Worm (Caenorhabditis elegans) whole organism, L1 larva: Measurements from ENCODE around the gene far-2.

Experiments used
- F16B12.6 ChIP-seq: fragments of 150-350 bp; optimal IDR thresholded peaks from 2 replicates; lab custom pipeline; 2014; ENCODE audit warnings: missing biosample characterization, missing genetic modification characterization
- blmp-1 ChIP-seq: fragments of 150-350 bp; optimal IDR thresholded peaks from 2 replicates; lab custom pipeline; 2014; ENCODE audit warnings: missing biosample characterization, missing genetic modification characterization
- ceh-82 ChIP-seq, 3 experiments: fragments of 150-350 bp in 1 of 3; sonication (generic microtip) in 2 of 3; optimal IDR thresholded peaks; 2 replicates each; lab custom pipeline; 2014 to 2017; ENCODE audit warnings: missing biosample characterization in 3 of 3, missing genetic modification characterization in 3 of 3
- dpl-1 ChIP-seq, 3 experiments: fragments of 150-350 bp in 2 of 3; sonication (generic microtip) in 1 of 3; optimal IDR thresholded peaks; 2 replicates each; lab custom pipeline; 2014 to 2017; ENCODE audit warnings: missing biosample characterization in 3 of 3, missing genetic modification characterization in 3 of 3, missing genetic modification reagents in 3 of 3
- efl-1 ChIP-seq, 4 experiments: fragments of 150-350 bp; optimal IDR thresholded peaks in 3 of 4; peaks in 1 of 4; 1 replicate in 1 of 4; 2 replicates in 3 of 4; lab custom pipeline; 2014; ENCODE audit warnings: missing biosample characterization in 2 of 4, missing genetic modification characterization in 2 of 4, missing genetic modification reagents in 2 of 4
- elt-3 ChIP-seq, 6 experiments: fragments of 150-350 bp in 1 of 6; sonication (generic microtip); optimal IDR thresholded peaks; 2 replicates each; lab custom pipeline; 2017 to 2018; ENCODE audit warnings: missing biosample characterization in 6 of 6, missing genetic modification characterization in 6 of 6, inconsistent platforms in 1 of 6
- fkh-10 ChIP-seq: sonication (generic microtip); optimal IDR thresholded peaks from 2 replicates; lab custom pipeline; 2017; ENCODE audit warnings: missing biosample characterization, missing genetic modification reagents, missing genetic modification characterization
- fkh-8 ChIP-seq: sonication (generic microtip); optimal IDR thresholded peaks from 2 replicates; lab custom pipeline; 2016; ENCODE audit warnings: mild to moderate bottlenecking, missing genetic modification characterization, missing compliant biosample characterization
- grh-1 ChIP-seq: fragments of 200-800 bp; sonication (Bioruptor generic); IDR thresholded peaks from 2 replicates; pipeline ENCODE4 v1.3.6; 2022; ENCODE audit warnings: missing genetic modification reagents, missing genetic modification characterization, missing compliant biosample characterization
- jun-1 ChIP-seq: fragments of 150-350 bp; optimal IDR thresholded peaks from 2 replicates; lab custom pipeline; 2014; ENCODE audit warnings: missing biosample characterization, missing genetic modification reagents, missing genetic modification characterization
- lin-14 ChIP-seq: fragments of 200-800 bp; sonication (Bioruptor generic); optimal IDR thresholded peaks from 2 replicates; lab custom pipeline; 2018; ENCODE audit warnings: mild to moderate bottlenecking, missing genetic modification characterization, moderate library complexity, missing compliant biosample characterization
- lin-15B ChIP-seq: fragments of 150-350 bp; sonication (generic microtip); optimal IDR thresholded peaks from 3 replicates; lab custom pipeline; 2014; ENCODE audit warnings: missing biosample characterization, missing genetic modification characterization
- lin-35 ChIP-seq, 2 experiments: fragments of 150-350 bp; optimal IDR thresholded peaks; 2 replicates each; lab custom pipeline; 2014; ENCODE audit warnings: missing biosample characterization in 2 of 2, missing genetic modification characterization in 2 of 2, missing genetic modification reagents in 2 of 2
- lin-39 ChIP-seq: fragments of 150-350 bp; optimal IDR thresholded peaks from 2 replicates; lab custom pipeline; 2014; ENCODE audit warnings: missing biosample characterization, missing genetic modification reagents, missing genetic modification characterization
- lir-3 ChIP-seq: sonication (generic microtip); optimal IDR thresholded peaks from 2 replicates; lab custom pipeline; 2016; ENCODE audit warnings: mild to moderate bottlenecking, missing genetic modification characterization, moderate library complexity, missing compliant biosample characterization; ENCODE audit not compliant: poor library complexity
- lsy-2 ChIP-seq, 2 experiments: fragments of 150-350 bp; optimal IDR thresholded peaks; 2 replicates each; lab custom pipeline; 2014; ENCODE audit warnings: missing biosample characterization in 2 of 2, missing genetic modification characterization in 2 of 2
- mab-9 ChIP-seq: fragments of 200-800 bp; sonication (Bioruptor generic); IDR thresholded peaks from 2 replicates; pipeline ENCODE4 v1.3.6; 2022; ENCODE audit warnings: missing genetic modification reagents, missing genetic modification characterization, missing compliant biosample characterization
- nhr-12 ChIP-seq: sonication (generic microtip); optimal IDR thresholded peaks from 2 replicates; lab custom pipeline; 2017; ENCODE audit warnings: missing biosample characterization, missing genetic modification characterization
- nhr-19 ChIP-seq: fragments of 200-800 bp; sonication (Bioruptor generic); conservative IDR thresholded peaks from 2 replicates; pipeline ENCODE4 v1.3.6; 2022; ENCODE audit warnings: missing genetic modification characterization, missing compliant biosample characterization
- nhr-20 ChIP-seq: sonication (generic microtip); optimal IDR thresholded peaks from 2 replicates; lab custom pipeline; 2016; ENCODE audit warnings: mild to moderate bottlenecking, missing genetic modification characterization, missing compliant biosample characterization
- nhr-71 ChIP-seq: sonication (generic microtip); optimal IDR thresholded peaks from 2 replicates; lab custom pipeline; 2016; ENCODE audit warnings: mild to moderate bottlenecking, missing genetic modification characterization, moderate library complexity, missing compliant biosample characterization
- nhr-85 ChIP-seq: sonication (generic microtip); peaks from one replicate; lab custom pipeline; 2016; ENCODE audit warnings: missing genetic modification characterization, inconsistent platforms, missing compliant biosample characterization
- nhr-90 ChIP-seq: sonication (generic microtip); optimal IDR thresholded peaks from 2 replicates; lab custom pipeline; 2016; ENCODE audit warnings: mild to moderate bottlenecking, missing genetic modification characterization, missing compliant biosample characterization; ENCODE audit not compliant: poor library complexity
- pag-3 ChIP-seq: sonication (generic microtip); optimal IDR thresholded peaks from 2 replicates; lab custom pipeline; 2017; ENCODE audit warnings: missing genetic modification characterization, mild to moderate bottlenecking, missing compliant biosample characterization, antibody characterized with exemption, borderline replicate concordance; ENCODE audit not compliant: insufficient read depth
- pax-3 ChIP-seq: fragments of 200-800 bp; sonication (Bioruptor generic); optimal IDR thresholded peaks from 2 replicates; lab custom pipeline; 2018; ENCODE audit warnings: mild to moderate bottlenecking, missing genetic modification characterization, moderate library complexity, missing compliant biosample characterization
- pqm-1 ChIP-seq: sonication (generic microtip); optimal IDR thresholded peaks from 3 replicates; lab custom pipeline; 2017; ENCODE audit warnings: missing biosample characterization, missing genetic modification characterization
- rnt-1 ChIP-seq: sonication (generic microtip); optimal IDR thresholded peaks from 2 replicates; lab custom pipeline; 2016; ENCODE audit warnings: mild to moderate bottlenecking, missing genetic modification characterization, moderate library complexity, missing compliant biosample characterization
- snu-23 ChIP-seq: sonication (generic microtip); optimal IDR thresholded peaks from 2 replicates; lab custom pipeline; 2016; ENCODE audit warnings: missing genetic modification characterization, missing compliant biosample characterization
- tbx-2 ChIP-seq: sonication (generic microtip); optimal IDR thresholded peaks from 2 replicates; lab custom pipeline; 2016; ENCODE audit warnings: missing genetic modification characterization, missing compliant biosample characterization
- tlp-1 ChIP-seq: fragments of 150-350 bp; optimal IDR thresholded peaks from 2 replicates; lab custom pipeline; 2014; ENCODE audit warnings: missing biosample characterization, missing genetic modification characterization
- unc-130 ChIP-seq: fragments of 150-350 bp; optimal IDR thresholded peaks from 2 replicates; lab custom pipeline; 2017; ENCODE audit warnings: missing biosample characterization, missing genetic modification characterization, inconsistent platforms
- vab-15 ChIP-seq: sonication (generic microtip); optimal IDR thresholded peaks from 2 replicates; lab custom pipeline; 2017; ENCODE audit warnings: missing genotype, mild to moderate bottlenecking, missing genetic modification characterization, missing compliant biosample characterization
- xbp-1 ChIP-seq: sonication (generic microtip); optimal IDR thresholded peaks from 2 replicates; lab custom pipeline; 2016; ENCODE audit warnings: missing genetic modification characterization, missing compliant biosample characterization

far-2 gene

DNA sequence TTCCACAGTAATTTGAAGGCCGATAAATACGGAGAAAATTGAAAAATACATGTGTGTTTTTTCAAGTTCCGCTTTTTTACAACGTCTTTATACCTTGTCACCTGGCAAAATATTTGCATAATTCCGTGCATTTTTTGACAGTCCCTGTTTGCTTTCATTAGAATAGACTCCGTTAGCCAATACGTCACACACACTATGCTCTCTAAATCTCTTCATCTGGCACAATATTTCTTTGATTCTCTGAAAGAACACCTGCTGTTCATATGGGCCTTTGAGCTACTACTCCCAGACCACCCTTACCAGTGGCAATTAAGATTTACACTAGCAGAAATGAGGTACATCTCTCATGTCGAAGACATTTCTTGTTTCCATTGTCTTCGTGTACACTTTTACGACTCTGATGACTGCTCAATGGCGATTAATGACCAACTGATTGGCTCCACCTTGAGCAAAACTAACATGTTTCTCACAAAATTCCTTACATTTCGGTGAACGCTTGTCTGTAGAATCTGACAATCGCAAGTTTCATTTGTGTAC, 36.8 kb downstream of the far-2 start, which contains the start of gene grl-11:
Gene grl-11, minus strand, starts transcription at position 51 of the 537 bp plus-strand sequence.
- no peak for TF ChIP-seq nhr-85 (tag; lab: Kevin White, UChicago)
- peak; percentile 36 for TF ChIP-seq rnt-1 (tag; lab: Kevin White, UChicago)
- TF ChIP-seq, all 84 proteins: peak for 1

- TF ChIP-seq unc-130 (tag; lab: Kevin White, UChicago) (peak; percentile 37), lin-39 (no peak), pax-3 (tag; lab: Kevin White, UChicago) (no peak), lir-3 (tag; lab: Kevin White, UChicago) (no peak), tbx-2 (tag; lab: Kevin White, UChicago) (peak; percentile 49), lin-14 (GFP tag; lab: Kevin White, UChicago) (peak; percentile 71), lin-35 (GFP tag; optimal IDR thresholded peaks at IDR 0.05; lab: Kevin White, UChicago) (peak in 1 of 2 experiments; percentile 20), elt-3 (tag; optimal IDR thresholded peaks at IDR 0.05; lab: Kevin White, UChicago) (peak in 5 of 6 experiments; percentile 25 to 81 (median 66)), rnt-1 (tag; lab: Kevin White, UChicago) (no peak), pag-3 (tag; lab: Kevin White, UChicago) (peak; percentile 90), tlp-1 (tag; lab: Kevin White, UChicago) (no peak), grh-1 (GFP tag; lab: Robert Waterston, UW) (peak; percentile 66), nhr-90 (tag; lab: Kevin White, UChicago) (peak; percentile 5), blmp-1 (tag; lab: Kevin White, UChicago) (peak; percentile 23), nhr-85 (tag; lab: Kevin White, UChicago) (peak; percentile 49)
- TF ChIP-seq, all 84 proteins: peak for 10
Measured at ce11 chrIII:9118921-9119606, 37.4 kb downstream of the far-2 start, which contains the start of gene ced-11. TSS of gene ced-11 (plus strand) at chrIII:9119556.

DNA sequence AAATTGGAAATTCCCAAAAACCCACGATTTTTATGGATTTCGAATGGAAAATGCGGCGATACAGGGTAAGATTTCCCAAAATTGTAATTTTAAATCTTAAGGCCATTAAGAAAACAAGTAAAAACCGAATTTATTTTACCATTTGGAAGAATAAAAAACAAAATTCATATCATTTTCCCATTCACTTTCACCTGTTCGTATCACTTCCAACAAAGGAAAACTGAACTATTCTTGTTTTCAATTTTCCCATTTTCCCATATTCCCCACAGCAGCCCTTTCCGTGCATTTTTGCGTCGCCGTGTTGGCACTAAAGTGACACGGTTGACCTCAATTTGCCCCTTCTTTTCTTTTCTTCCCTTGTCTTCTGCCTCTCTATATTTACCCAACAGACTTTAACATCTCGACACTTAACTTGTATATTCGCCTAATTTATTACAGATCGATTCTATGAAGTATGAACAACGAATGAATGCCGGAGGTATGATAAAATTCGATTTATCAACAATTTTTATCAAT, 44.2 kb downstream of the far-2 start, which contains the start of gene sec-16A.1:
Gene sec-16A.1, plus strand, starts transcription at position 51 of the 516 bp plus-strand sequence.
- TF ChIP-seq lin-14 (GFP tag; lab: Kevin White, UChicago): peak; percentile 32
- TF ChIP-seq fkh-8 (tag; lab: Kevin White, UChicago): no peak
- no peak for TF ChIP-seq pqm-1 (tag; lab: Kevin White, UChicago)
- TF ChIP-seq fkh-10 (GFP tag; lab: Kevin White, UChicago): no peak
- TF ChIP-seq rnt-1 (tag; lab: Kevin White, UChicago): peak; percentile 18
- TF ChIP-seq nhr-20 (tag; lab: Kevin White, UChicago): peak; percentile 43
- peak; percentile 43 to 61 for TF ChIP-seq efl-1 (optimal IDR thresholded peaks at IDR 0.05; lab: Kevin White, UChicago)
- TF ChIP-seq efl-1 (GFP tag; optimal IDR thresholded peaks at IDR 0.05 in 1 of 2; lab: Kevin White, UChicago): peak; percentile 54 to 96
- no peak for TF ChIP-seq jun-1 (tag; lab: Kevin White, UChicago)
- TF ChIP-seq lin-15B (tag; lab: Kevin White, UChicago): peak; percentile 1
- TF ChIP-seq lin-35 (GFP tag; optimal IDR thresholded peaks at IDR 0.05; lab: Kevin White, UChicago): peak; percentile 34 to 66
- peak; percentile 52 for TF ChIP-seq snu-23
- TF ChIP-seq nhr-12 (tag; lab: Kevin White, UChicago): no peak
- peak; percentile 82 for TF ChIP-seq F16B12.6 (tag; lab: Kevin White, UChicago)
- peak in 1 of 3 experiments; percentile 18 for TF ChIP-seq ceh-82 (tag; optimal IDR thresholded peaks at IDR 0.05; lab: Kevin White, UChicago)
- TF ChIP-seq nhr-19: no peak
- TF ChIP-seq xbp-1: peak; percentile 22
- no peak for TF ChIP-seq mab-9
- TF ChIP-seq grh-1 (GFP tag; lab: Robert Waterston, UW): 0 out of 2 replicates have a peak, but pooled peaks have one; percentile 10
- no peak for TF ChIP-seq vab-15 (tag; lab: Kevin White, UChicago)
- peak; percentile 32 to 51 (median 48) for TF ChIP-seq dpl-1 (GFP tag; optimal IDR thresholded peaks at IDR 0.05; lab: Kevin White, UChicago)
- TF ChIP-seq blmp-1 (tag; lab: Kevin White, UChicago): peak; percentile 92
- TF ChIP-seq elt-3 (tag; optimal IDR thresholded peaks at IDR 0.05; lab: Kevin White, UChicago): peak in 1 of 6 experiments; percentile 58
- TF ChIP-seq lir-3 (tag; lab: Kevin White, UChicago): no peak
- TF ChIP-seq lsy-2 (tag; optimal IDR thresholded peaks at IDR 0.05; lab: Kevin White, UChicago): peak; percentile 52 to 56
- TF ChIP-seq unc-130 (tag; lab: Kevin White, UChicago): peak; percentile 4
- peak; percentile 4 for TF ChIP-seq nhr-85 (tag; lab: Kevin White, UChicago)
- no peak for TF ChIP-seq nhr-71
- TF ChIP-seq, all 84 proteins: peak for 17
